Fruit fly (Drosophila melanogaster): ENCODE data around the gene Hsp60C.

DNA sequence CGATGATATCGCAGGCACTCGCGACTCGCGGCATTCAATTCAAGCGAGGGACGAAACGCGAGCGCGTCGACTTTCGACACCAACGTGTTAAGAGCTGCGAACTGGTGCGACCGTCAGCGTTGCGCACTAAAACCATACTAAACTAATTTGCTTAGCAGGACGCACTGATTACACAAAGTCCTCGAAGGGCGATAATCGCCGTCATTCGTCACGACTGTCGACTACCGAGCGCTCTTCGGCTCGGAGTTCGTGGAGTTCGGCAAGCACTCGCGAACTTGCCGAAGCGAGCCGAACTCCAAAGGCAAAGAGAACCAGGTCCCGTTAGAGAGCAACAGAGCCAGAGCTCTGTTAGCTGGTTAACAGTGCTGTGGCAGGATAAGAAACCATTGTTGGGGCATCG lies 4.2 kb upstream of the Hsp60C start, which contains the start of gene DIP-theta:
- TF ChIP-seq Dll (optimal IDR thresholded peaks at IDR 0.05) (no peak), usp (GFP tag; optimal IDR thresholded peaks at IDR 0.05) (no peak), EcR (GFP tag; optimal IDR thresholded peaks at IDR 0.05) (no peak), psq (optimal IDR thresholded peaks at IDR 0.05) (no peak)

Measured in whole organism.